Worm (Caenorhabditis elegans) whole organism, young adult: ENCODE results near the gene W02D7.5.

ENCODE experiments used
- B0035.1 ChIP-seq: sonication (generic microtip); optimal IDR thresholded peaks from 2 replicates; lab custom pipeline; 2016; ENCODE audit warnings: missing genetic modification characterization, mild to moderate bottlenecking, missing compliant biosample characterization, missing genotype, missing genetic modification reagents
- B0261.1 ChIP-seq: sonication (generic microtip); optimal IDR thresholded peaks from 2 replicates; lab custom pipeline; 2016; ENCODE audit warnings: mild to moderate bottlenecking, missing genetic modification characterization, moderate library complexity, missing compliant biosample characterization
- D2030.7 ChIP-seq: fragments of 200-800 bp; sonication (Bioruptor generic); IDR thresholded peaks from 2 replicates; pipeline ENCODE4 v1.3.6; 2022; ENCODE audit warnings: missing genetic modification reagents, missing genetic modification characterization, missing compliant biosample characterization
- F10E7.11 ChIP-seq: sonication (generic microtip); optimal IDR thresholded peaks from 2 replicates; lab custom pipeline; 2017; ENCODE audit warnings: mild to moderate bottlenecking, missing genetic modification characterization, moderate library complexity, missing compliant biosample characterization
- F22D6.2 ChIP-seq: sonication (generic microtip); optimal IDR thresholded peaks from 2 replicates; lab custom pipeline; 2016; ENCODE audit warnings: mild to moderate bottlenecking, missing genetic modification characterization, missing compliant biosample characterization
- F39B2.1 ChIP-seq: fragments of 200-800 bp; sonication (Bioruptor generic); IDR thresholded peaks from 2 replicates; pipeline ENCODE4 v1.3.6; 2022; ENCODE audit warnings: missing genetic modification reagents, missing genetic modification characterization, missing compliant biosample characterization
- F52B5.7 ChIP-seq: sonication (generic microtip); optimal IDR thresholded peaks from 2 replicates; lab custom pipeline; 2016; ENCODE audit warnings: mild to moderate bottlenecking, missing genetic modification characterization, missing compliant biosample characterization
- K11D2.4 ChIP-seq: fragments of 200-800 bp; sonication (Bioruptor generic); IDR thresholded peaks from 2 replicates; pipeline ENCODE4 v1.3.6; 2022; ENCODE audit warnings: missing genetic modification reagents, missing genetic modification characterization, missing compliant biosample characterization
- K12H6.12 ChIP-seq: fragments of 200-800 bp; sonication (Bioruptor generic); optimal IDR thresholded peaks from 2 replicates; lab custom pipeline; 2018; ENCODE audit warnings: mild to moderate bottlenecking, missing genetic modification characterization, missing compliant biosample characterization
- T07F8.4 ChIP-seq: sonication (generic microtip); optimal IDR thresholded peaks from 2 replicates; lab custom pipeline; 2016; ENCODE audit warnings: mild to moderate bottlenecking, missing genetic modification characterization, moderate library complexity, missing compliant biosample characterization
- T26A5.8 ChIP-seq: sonication (generic microtip); optimal IDR thresholded peaks from 2 replicates; lab custom pipeline; 2016; ENCODE audit warnings: missing genetic modification characterization, missing compliant biosample characterization
- Y67H2A.10 ChIP-seq: fragments of 200-800 bp; sonication (Bioruptor generic); conservative IDR thresholded peaks from 2 replicates; pipeline ENCODE4 v1.3.6; 2022; ENCODE audit warnings: missing genetic modification reagents, missing genetic modification characterization, missing compliant biosample characterization
- Y79H2A.3 ChIP-seq: fragments of 200-800 bp; sonication (Bioruptor generic); conservative IDR thresholded peaks from 2 replicates; pipeline ENCODE4 v1.3.6; 2022; ENCODE audit warnings: missing genetic modification reagents, missing genetic modification characterization, missing compliant biosample characterization
- ZK185.1 ChIP-seq: sonication (generic microtip); optimal IDR thresholded peaks from 2 replicates; lab custom pipeline; 2016; ENCODE audit warnings: mild to moderate bottlenecking, missing genetic modification characterization, missing compliant biosample characterization; ENCODE audit not compliant: poor library complexity, severe bottlenecking
- ama-1 ChIP-seq, 3 experiments: fragments of 150-350 bp in 1 of 3; sonication (generic microtip) in 2 of 3; optimal IDR thresholded peaks; 2 replicates each; lab custom pipeline; 2014 to 2018; ENCODE audit warnings: missing biosample characterization in 2 of 3, missing genetic modification characterization in 2 of 3, missing genetic modification reagents in 2 of 3
- aptf-2 ChIP-seq: fragments of 200-800 bp; sonication (Bioruptor generic); conservative IDR thresholded peaks from 2 replicates; pipeline ENCODE4 v1.3.6; 2022; ENCODE audit warnings: missing genetic modification reagents, missing genetic modification characterization, missing compliant biosample characterization
- cebp-1 ChIP-seq, 2 experiments: fragments of 200-800 bp in 1 of 2; sonication (Bioruptor generic) in 1 of 2; sonication (generic microtip) in 1 of 2; IDR thresholded peaks in 1 of 2; optimal IDR thresholded peaks in 1 of 2; 2 replicates each; pipeline versions ENCODE4 v1.3.6 to Lab custom; 2017 to 2022; ENCODE audit warnings: missing compliant biosample characterization in 2 of 2, missing genetic modification characterization in 2 of 2, mild to moderate bottlenecking in 1 of 2, missing genetic modification reagents in 1 of 2, moderate library complexity in 1 of 2
- cebp-2 ChIP-seq: fragments of 200-800 bp; sonication (Bioruptor generic); IDR thresholded peaks from 2 replicates; pipeline ENCODE4 v1.3.6; 2022; ENCODE audit warnings: missing genetic modification characterization, missing compliant biosample characterization
- ceh-100 ChIP-seq: fragments of 200-800 bp; sonication (Bioruptor generic); IDR thresholded peaks from 2 replicates; pipeline ENCODE4 v1.3.6; 2022; ENCODE audit warnings: missing genetic modification reagents, missing genetic modification characterization, missing compliant biosample characterization
- ceh-40 ChIP-seq: fragments of 200-800 bp; sonication (Bioruptor generic); IDR thresholded peaks from 2 replicates; pipeline ENCODE4 v1.3.6; 2022; ENCODE audit warnings: missing genetic modification characterization, missing compliant biosample characterization
- ceh-58 ChIP-seq: fragments of 200-800 bp; sonication (Bioruptor generic); IDR thresholded peaks from 2 replicates; pipeline ENCODE4 v1.3.6; 2022; ENCODE audit warnings: missing genetic modification characterization, missing compliant biosample characterization
- dox-1 ChIP-seq: fragments of 200-800 bp; sonication (Bioruptor generic); IDR thresholded peaks from 2 replicates; pipeline ENCODE4 v1.3.6; 2022; ENCODE audit warnings: missing genetic modification reagents, missing genetic modification characterization, missing compliant biosample characterization
- dpff-1 ChIP-seq: sonication (generic microtip); optimal IDR thresholded peaks from 2 replicates; lab custom pipeline; 2017; ENCODE audit warnings: mild to moderate bottlenecking, missing genetic modification characterization, missing compliant biosample characterization
- ekl-4 ChIP-seq: fragments of 200-800 bp; sonication (Bioruptor generic); IDR thresholded peaks from 2 replicates; pipeline ENCODE4 v1.3.6; 2022; ENCODE audit warnings: missing genetic modification reagents, missing genetic modification characterization, missing compliant biosample characterization
- ets-4 ChIP-seq: fragments of 200-800 bp; sonication (Bioruptor generic); optimal IDR thresholded peaks from 2 replicates; lab custom pipeline; 2018; ENCODE audit warnings: mild to moderate bottlenecking, missing genetic modification characterization, missing compliant biosample characterization
- him-1 ChIP-seq: sonication (generic microtip); optimal IDR thresholded peaks from 2 replicates; lab custom pipeline; 2016; ENCODE audit warnings: missing genotype, missing genetic modification reagents, missing genetic modification characterization, missing compliant biosample characterization
- hmg-1.2 ChIP-seq: fragments of 200-800 bp; sonication (Bioruptor generic); IDR thresholded peaks from 2 replicates; pipeline ENCODE4 v1.3.6; 2022; ENCODE audit warnings: missing genetic modification reagents, missing genetic modification characterization, missing compliant biosample characterization
- lin-35 ChIP-seq, 3 experiments: fragments of 150-350 bp in 2 of 3; sonication (generic microtip) in 1 of 3; optimal IDR thresholded peaks; 2 replicates each; lab custom pipeline; 2014 to 2018; ENCODE audit warnings: missing biosample characterization in 3 of 3, missing genetic modification characterization in 3 of 3, missing genetic modification reagents in 3 of 3
- lin-54 ChIP-seq: fragments of 200-800 bp; sonication (Bioruptor generic); optimal IDR thresholded peaks from 2 replicates; lab custom pipeline; 2018; ENCODE audit warnings: mild to moderate bottlenecking, missing genetic modification characterization, missing compliant biosample characterization
- lsy-27 ChIP-seq: sonication (generic microtip); optimal IDR thresholded peaks from 2 replicates; lab custom pipeline; 2017; ENCODE audit warnings: missing genetic modification characterization, mild to moderate bottlenecking, missing compliant biosample characterization, antibody characterized with exemption, missing genotype, borderline replicate concordance; ENCODE audit not compliant: insufficient read depth
- madf-10 ChIP-seq: sonication (generic microtip); optimal IDR thresholded peaks from 2 replicates; lab custom pipeline; 2016; ENCODE audit warnings: mild to moderate bottlenecking, missing genetic modification characterization, missing compliant biosample characterization
- mel-28 ChIP-seq: sonication (generic microtip); optimal IDR thresholded peaks from 2 replicates; lab custom pipeline; 2016; ENCODE audit warnings: borderline replicate concordance, mild to moderate bottlenecking, missing genetic modification characterization, missing compliant biosample characterization
- mes-4 ChIP-seq: sonication (generic microtip); optimal IDR thresholded peaks from 2 replicates; lab custom pipeline; 2016; ENCODE audit warnings: missing genotype, missing genetic modification characterization, missing compliant biosample characterization
- mxl-1 ChIP-seq: sonication (generic microtip); optimal IDR thresholded peaks from 2 replicates; lab custom pipeline; 2016; ENCODE audit warnings: missing genetic modification characterization, missing compliant biosample characterization
- nfya-1 ChIP-seq: sonication (generic microtip); optimal IDR thresholded peaks from 2 replicates; lab custom pipeline; 2017; ENCODE audit warnings: antibody characterized with exemption, missing compliant biosample characterization, missing genetic modification characterization, borderline replicate concordance; ENCODE audit not compliant: insufficient read depth
- nfyb-1 ChIP-seq: fragments of 200-800 bp; sonication (Bioruptor generic); IDR thresholded peaks from 2 replicates; pipeline ENCODE4 v1.3.6; 2022; ENCODE audit warnings: missing genetic modification reagents, missing genetic modification characterization, missing compliant biosample characterization
- pha-4 ChIP-seq: fragments of 150-350 bp; sonication (generic microtip); optimal IDR thresholded peaks from 2 replicates; lab custom pipeline; 2014; ENCODE audit warnings: missing biosample characterization, missing genetic modification reagents, missing genetic modification characterization
- snpc-3.4 ChIP-seq: sonication (generic microtip); optimal IDR thresholded peaks from 2 replicates; lab custom pipeline; 2017; ENCODE audit warnings: missing genetic modification characterization, mild to moderate bottlenecking, missing compliant biosample characterization, antibody characterized with exemption, moderate library complexity, missing genotype, missing genetic modification reagents
- unc-130 ChIP-seq: sonication (generic microtip); optimal IDR thresholded peaks from 2 replicates; lab custom pipeline; 2016; ENCODE audit warnings: missing genetic modification reagents, missing genetic modification characterization, missing compliant biosample characterization
- xnd-1 ChIP-seq: sonication (generic microtip); optimal IDR thresholded peaks from 2 replicates; lab custom pipeline; 2016; ENCODE audit warnings: missing genotype, missing genetic modification reagents, missing genetic modification characterization, missing compliant biosample characterization
- ztf-3 ChIP-seq: fragments of 200-800 bp; sonication (Bioruptor generic); optimal IDR thresholded peaks from 2 replicates; lab custom pipeline; 2018; ENCODE audit warnings: mild to moderate bottlenecking, missing genetic modification characterization, missing compliant biosample characterization

W02D7.5 gene

DNA sequence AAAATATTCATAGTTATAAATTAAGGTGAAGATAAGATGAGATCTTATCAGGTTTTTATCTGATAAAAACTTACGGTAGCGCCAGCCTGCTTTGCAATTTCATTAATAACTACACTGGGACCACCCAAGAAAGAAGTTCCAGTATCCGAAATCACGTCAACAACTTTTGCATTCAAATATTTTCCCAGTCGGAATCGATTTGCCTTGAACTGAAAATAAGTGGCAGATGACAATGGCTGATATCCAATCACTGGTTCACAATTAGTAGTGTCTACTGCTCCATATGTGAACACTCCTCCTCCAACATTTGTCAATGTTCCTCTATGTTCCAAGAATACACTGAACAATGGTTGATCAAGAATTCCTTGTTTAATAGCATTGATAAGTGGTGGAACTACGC lies 32.8 kb downstream of the W02D7.5 start, which contains the start of gene F21F8.5:
Gene F21F8.5 (minus strand): TSS at position 101 of the 400 bp plus-strand sequence.
- TF ChIP-seq mxl-1 (tag; lab: Kevin White, UChicago) = no peak
- TF ChIP-seq ztf-3 (GFP tag; lab: Kevin White, UChicago) = no peak
- TF ChIP-seq ZK185.1 = no peak
- TF ChIP-seq ceh-40 (GFP tag; lab: Robert Waterston, UW) = no peak
- TF ChIP-seq cebp-1 (GFP tag; IDR thresholded peaks at IDR 0.05; lab: Robert Waterston, UW) = no peak
- TF ChIP-seq cebp-1 (tag; optimal IDR thresholded peaks at IDR 0.05; lab: Kevin White, UChicago) = no peak
- no peak for TF ChIP-seq B0035.1 (tag; lab: Kevin White, UChicago)
- TF ChIP-seq him-1 (tag; lab: Kevin White, UChicago) = no peak
- TF ChIP-seq unc-130 (GFP tag; lab: Kevin White, UChicago) = no peak
- no peak for TF ChIP-seq madf-10 (tag; lab: Kevin White, UChicago)
- TF ChIP-seq K12H6.12 (tag; lab: Kevin White, UChicago) = no peak
- TF ChIP-seq hmg-1.2 = no peak
- no peak for TF ChIP-seq dox-1 (GFP tag; lab: Robert Waterston, UW)
- no peak for TF ChIP-seq F52B5.7
- no peak for TF ChIP-seq lsy-27
- no peak for TF ChIP-seq T26A5.8 (tag; lab: Kevin White, UChicago)
- no peak for TF ChIP-seq nfyb-1
- no peak for TF ChIP-seq K11D2.4 (GFP tag; lab: Robert Waterston, UW)
- no peak for TF ChIP-seq snpc-3.4 (tag; lab: Kevin White, UChicago)
- no peak for TF ChIP-seq cebp-2 (GFP tag; lab: Robert Waterston, UW)
- no peak for TF ChIP-seq ceh-58

ce11 chrV:8263941-8264340 lies 35.1 kb downstream of the W02D7.5 start, which contains the start of gene C16D9.9:
C16D9.9 (plus strand) TSS chrV:8264241.
- TF ChIP-seq F39B2.1 (GFP tag; lab: Robert Waterston, UW) (no peak), aptf-2 (GFP tag; lab: Robert Waterston, UW) (no peak), ekl-4 (GFP tag; lab: Robert Waterston, UW) (no peak), ama-1 (optimal IDR thresholded peaks at IDR 0.05; lab: Kevin White, UChicago) (no peak), ama-1 (GFP tag; optimal IDR thresholded peaks at IDR 0.05; lab: Kevin White, UChicago) (no peak), nfya-1 (tag; lab: Kevin White, UChicago) (no peak), ets-4 (no peak), F22D6.2 (tag; lab: Kevin White, UChicago) (no peak), mes-4 (tag; lab: Kevin White, UChicago) (no peak)
- TF ChIP-seq, all 124 proteins: peak for 0

DNA sequence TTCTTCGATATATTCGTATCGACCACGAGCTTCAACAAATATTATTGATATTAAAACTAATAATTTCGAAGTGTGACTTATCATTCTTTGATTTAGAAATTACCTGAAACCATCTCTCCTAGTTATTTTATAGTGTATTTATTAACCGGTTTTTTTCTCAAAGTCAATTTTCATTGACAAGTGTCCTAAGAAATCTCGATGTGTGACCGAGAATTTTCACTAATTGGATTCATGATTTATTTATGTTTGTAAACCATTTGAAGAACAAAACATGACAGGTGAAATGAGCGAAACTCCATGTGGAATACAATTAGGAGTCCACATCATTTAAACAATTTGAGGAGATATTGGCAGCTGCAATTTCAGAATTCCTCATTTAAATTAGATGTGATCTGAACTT lies 35.6 kb downstream of the W02D7.5 start, which contains the start of gene C16D9.8:
Gene C16D9.8 (minus strand): TSS at position 101 of the 400 bp plus-strand sequence.
- TF ChIP-seq D2030.7 (GFP tag; lab: Robert Waterston, UW) (no peak), dpff-1 (tag; lab: Kevin White, UChicago) (no peak), aptf-2 (GFP tag; lab: Robert Waterston, UW) (no peak), mel-28 (tag; lab: Kevin White, UChicago) (no peak), pha-4 (tag; lab: Kevin White, UChicago) (no peak), B0261.1 (tag; lab: Kevin White, UChicago) (no peak), cebp-1 (GFP tag; IDR thresholded peaks at IDR 0.05; lab: Robert Waterston, UW) (no peak), cebp-1 (tag; optimal IDR thresholded peaks at IDR 0.05; lab: Kevin White, UChicago) (no peak), lin-54 (GFP tag; lab: Kevin White, UChicago) (no peak), Y67H2A.10 (GFP tag; lab: Robert Waterston, UW) (no peak), T07F8.4 (tag; lab: Kevin White, UChicago) (no peak), K12H6.12 (tag; lab: Kevin White, UChicago) (no peak), him-1 (tag; lab: Kevin White, UChicago) (no peak), xnd-1 (tag; lab: Kevin White, UChicago) (no peak), F52B5.7 (no peak), ZK185.1 (no peak), hmg-1.2 (no peak), Y79H2A.3 (GFP tag; lab: Robert Waterston, UW) (no peak), ceh-100 (GFP tag; lab: Robert Waterston, UW) (no peak), lin-35 (GFP tag; optimal IDR thresholded peaks at IDR 0.05; lab: Kevin White, UChicago) (no peak), F10E7.11 (tag; lab: Kevin White, UChicago) (no peak)
